Worm (Caenorhabditis elegans) whole organism, L3 larva: ENCODE data around the gene asp-1.

Experiments
- ama-1 ChIP-seq: fragments of 150-350 bp; optimal IDR thresholded peaks from 2 replicates; lab custom pipeline; 2018
- ceh-16 ChIP-seq: sonication (generic microtip); optimal IDR thresholded peaks from 2 replicates; lab custom pipeline; 2017; ENCODE audit warnings: missing biosample characterization, missing genetic modification characterization
- egl-27 ChIP-seq: sonication (generic microtip); optimal IDR thresholded peaks from 4 replicates; lab custom pipeline; 2017; ENCODE audit warnings: missing biosample characterization, missing genetic modification reagents, missing genetic modification characterization
- elt-1 ChIP-seq: fragments of 150-350 bp; optimal IDR thresholded peaks from 2 replicates; lab custom pipeline; 2014; ENCODE audit warnings: missing biosample characterization, missing genetic modification characterization
- nhr-11 ChIP-seq: fragments of 150-350 bp; optimal IDR thresholded peaks from 2 replicates; lab custom pipeline; 2014; ENCODE audit warnings: missing biosample characterization, missing genetic modification characterization
- nhr-77 ChIP-seq: fragments of 150-350 bp; optimal IDR thresholded peaks from 2 replicates; lab custom pipeline; 2014; ENCODE audit warnings: missing biosample characterization, missing genetic modification characterization
- pha-4 ChIP-seq: fragments of 150-350 bp; optimal IDR thresholded peaks from 2 replicates; lab custom pipeline; 2014; ENCODE audit warnings: missing biosample characterization, missing genetic modification reagents, missing genetic modification characterization
- pqm-1 ChIP-seq: fragments of 150-350 bp; optimal IDR thresholded peaks from 2 replicates; lab custom pipeline; 2017; ENCODE audit warnings: missing biosample characterization, missing genetic modification characterization, inconsistent platforms
- skn-1 ChIP-seq: fragments of 150-350 bp; optimal IDR thresholded peaks from 2 replicates; lab custom pipeline; 2014; ENCODE audit warnings: missing biosample characterization, missing genetic modification characterization
- snpc-4 ChIP-seq: fragments of 150-350 bp; optimal IDR thresholded peaks from 2 replicates; lab custom pipeline; 2014; ENCODE audit warnings: missing biosample characterization, missing genetic modification characterization
- unc-39 ChIP-seq: sonication (generic microtip); optimal IDR thresholded peaks from 4 replicates; lab custom pipeline; 2017; ENCODE audit warnings: missing biosample characterization, missing genetic modification characterization

- TF ChIP-seq nhr-11 (tag; lab: Kevin White, UChicago) (no peak), skn-1 (tag; lab: Kevin White, UChicago) (no peak), egl-27 (tag; lab: Kevin White, UChicago) (no peak), nhr-77 (no peak), pqm-1 (tag; lab: Kevin White, UChicago) (no peak), pha-4 (no peak), ama-1 (lab: Kevin White, UChicago) (no peak), snpc-4 (no peak), ceh-16 (no peak), elt-1 (no peak), unc-39 (tag; lab: Kevin White, UChicago) (no peak)
Observed at ce11 chrV:19026163-19026562, 24.4 kb downstream of the asp-1 start, which contains the start of gene Y39B6A.25.
